Worm (Caenorhabditis elegans) whole organism, young adult: ENCODE data around the gene tat-2.

ENCODE experiments used
- egl-44 ChIP-seq: fragments of 200-800 bp; sonication (Bioruptor generic); IDR thresholded peaks from 2 replicates; pipeline ENCODE4 v1.3.6; 2022; ENCODE audit warnings: missing genetic modification reagents, missing genetic modification characterization, missing compliant biosample characterization
- him-1 ChIP-seq: sonication (generic microtip); optimal IDR thresholded peaks from 2 replicates; lab custom pipeline; 2016; ENCODE audit warnings: missing genotype, missing genetic modification reagents, missing genetic modification characterization, missing compliant biosample characterization
- nhr-120 ChIP-seq: fragments of 200-800 bp; sonication (Bioruptor generic); IDR thresholded peaks from 2 replicates; pipeline ENCODE4 v1.3.6; 2022; ENCODE audit warnings: missing genetic modification characterization, missing compliant biosample characterization
- pha-4 ChIP-seq: fragments of 150-350 bp; sonication (generic microtip); optimal IDR thresholded peaks from 2 replicates; lab custom pipeline; 2014; ENCODE audit warnings: missing biosample characterization, missing genetic modification reagents, missing genetic modification characterization
- ztf-28 ChIP-seq: fragments of 200-800 bp; sonication (Bioruptor generic); IDR thresholded peaks from 2 replicates; pipeline ENCODE4 v1.3.6; 2022; ENCODE audit warnings: missing genetic modification reagents, missing genetic modification characterization, missing compliant biosample characterization

DNA sequence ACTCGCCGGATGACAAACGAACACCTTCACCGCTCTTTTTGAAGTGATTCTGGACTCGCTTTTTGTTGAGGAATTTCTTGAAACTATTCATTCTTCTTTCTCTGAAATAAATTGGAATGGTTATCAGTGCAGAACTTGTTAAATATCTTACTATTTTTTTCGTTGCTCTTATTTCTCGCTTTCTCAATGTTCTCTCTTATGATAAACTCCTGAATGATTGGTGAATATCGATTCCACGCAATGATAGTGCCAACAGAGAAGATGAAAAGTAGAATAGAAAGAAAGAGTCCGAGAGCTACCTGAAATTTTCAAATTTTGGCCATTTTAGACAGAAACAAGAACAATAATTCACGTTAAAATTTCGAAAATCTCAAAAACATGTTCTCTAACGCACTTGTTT lies 37.3 kb downstream of the tat-2 start, which contains the start of gene ubxn-6:
- no peak for TF ChIP-seq ztf-28 (GFP tag; lab: Robert Waterston, UW)
- TF ChIP-seq him-1: no peak
- TF ChIP-seq egl-44: no peak
- TF ChIP-seq pha-4 (tag; lab: Kevin White, UChicago): no peak
- TF ChIP-seq nhr-120 (GFP tag; lab: Robert Waterston, UW): no peak
